Worm (Caenorhabditis elegans): Measurements from ENCODE around the gene ugt-24.

DNA sequence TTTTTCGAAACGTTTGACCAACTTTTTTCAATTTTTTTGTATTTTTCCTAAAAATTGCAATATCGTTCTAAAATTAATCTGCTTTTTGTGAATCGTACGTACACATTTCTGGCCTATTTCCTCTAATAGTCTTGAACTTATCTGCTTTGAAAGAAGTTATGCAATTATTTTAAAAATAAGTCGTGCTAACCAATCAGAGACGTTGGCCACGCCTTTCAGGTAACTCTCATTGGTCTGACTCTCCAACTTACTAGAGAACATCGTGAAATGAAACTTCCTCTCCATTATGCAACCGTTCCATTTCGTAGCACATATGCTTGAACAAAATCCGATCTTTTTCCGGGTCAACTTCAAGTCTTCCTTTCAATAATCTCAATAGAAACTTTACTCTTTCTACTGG is 50.9 kb downstream of the ugt-24 start:
- TF ChIP-seq nhr-237 (tag; optimal IDR thresholded peaks at IDR 0.05) (no peak), ztf-11 (tag; optimal IDR thresholded peaks at IDR 0.05) (no peak), snpc-4 (tag; optimal IDR thresholded peaks at IDR 0.05) (no peak), nhr-129 (tag; optimal IDR thresholded peaks at IDR 0.05) (no peak), elt-1 (tag; optimal IDR thresholded peaks at IDR 0.05) (no peak), mdl-1 (tag; optimal IDR thresholded peaks at IDR 0.05) (no peak)

Data from whole organism, L2 larva.